Worm (Caenorhabditis elegans): Measurements from ENCODE around the gene drd-10.
"Not testable (repeated sequence)": the region's sequence is repeated elsewhere in the genome, so short reads cannot be mapped to it uniquely, and the experiment has no call there.

drd-10 gene

DNA sequence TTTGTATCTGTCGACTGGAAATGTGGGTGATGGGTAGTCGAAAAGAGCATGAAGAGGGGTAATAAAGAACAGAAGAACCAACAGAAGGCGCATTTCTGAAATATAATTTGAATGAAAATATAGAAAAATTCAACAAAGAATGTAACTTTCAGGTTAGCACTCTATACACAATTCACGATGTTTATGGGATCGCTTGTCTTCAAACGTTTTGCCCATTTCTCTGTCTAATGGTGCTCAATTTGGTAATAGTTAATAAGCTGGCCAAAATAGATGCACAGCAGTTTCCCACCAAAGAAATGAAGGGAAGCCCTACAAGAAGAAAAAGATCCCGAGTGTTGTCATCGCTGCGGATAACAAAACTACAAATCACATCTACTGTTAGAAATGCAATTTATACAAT lies 40.1 kb downstream of the drd-10 start, which contains the start of gene F20A1.8:
TSS of gene F20A1.8 (minus strand) at position 101 of the 400 bp plus-strand sequence.
- TF ChIP-seq nhr-90 (tag; optimal IDR thresholded peaks at IDR 0.05; ENCODE audit: poor library complexity) (no peak), nhr-84 (tag; optimal IDR thresholded peaks at IDR 0.05) (no peak), tlp-1 (tag; optimal IDR thresholded peaks at IDR 0.05) (no peak), ceh-8 (GFP tag; optimal IDR thresholded peaks at IDR 0.05) (no peak), Y116A8C.19 (tag; optimal IDR thresholded peaks at IDR 0.05; ENCODE audit: borderline replicate concordance) (no peak), nhr-76 (tag; optimal IDR thresholded peaks at IDR 0.05) (no peak)

DNA sequence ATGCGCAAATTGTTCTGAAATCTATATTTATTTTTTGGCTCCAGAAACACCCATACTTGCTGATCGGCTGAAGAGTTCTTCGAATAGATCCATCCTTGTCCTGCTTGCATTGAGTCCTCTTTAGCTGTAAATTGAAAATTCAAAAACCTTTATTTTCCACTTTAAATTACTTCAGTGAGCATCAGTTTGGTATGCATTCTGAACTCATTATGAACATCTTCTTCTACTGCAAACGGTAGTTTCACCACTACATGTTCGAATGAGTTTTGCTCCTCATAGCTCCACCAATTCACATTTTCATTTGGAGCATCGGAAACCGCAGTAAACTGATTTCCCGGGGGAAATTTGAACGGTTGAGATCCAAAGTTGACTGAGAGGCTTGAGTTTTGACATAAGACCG lies 42.7 kb downstream of the drd-10 start:
- TF ChIP-seq sup-37 (GFP tag; optimal IDR thresholded peaks at IDR 0.05) (no peak), nhr-85 (tag) (no peak), fkh-8 (tag; optimal IDR thresholded peaks at IDR 0.05) (no peak)

DNA sequence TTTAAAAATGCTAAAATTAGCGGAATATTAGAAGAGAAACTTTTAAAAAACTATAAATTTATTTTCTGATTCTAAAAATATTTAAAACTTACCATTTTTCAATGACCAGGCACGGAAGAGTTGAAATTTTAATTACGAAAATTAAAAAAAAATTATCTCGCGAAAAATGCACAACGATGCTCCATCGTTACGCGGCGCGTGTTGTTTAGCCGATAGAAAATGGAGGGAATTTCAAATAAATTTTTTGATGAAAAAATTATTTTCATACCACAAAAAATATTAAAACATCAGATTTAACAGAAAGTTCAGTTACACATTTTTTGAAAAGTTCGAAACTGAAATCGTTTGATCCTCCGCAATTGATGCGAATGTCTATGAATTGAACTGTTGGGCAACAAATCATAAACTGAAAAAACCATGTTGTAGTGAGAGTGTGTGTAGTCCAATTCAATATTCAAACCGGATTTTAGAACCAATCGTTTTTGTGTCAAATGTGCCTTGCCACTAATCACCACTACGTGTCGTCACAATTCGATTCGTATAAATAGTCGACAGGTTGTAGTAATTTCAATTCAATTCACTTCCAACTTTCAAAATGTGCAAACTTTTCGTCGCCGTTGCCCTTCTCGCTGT lies 43.8 kb downstream of the drd-10 start, which contains the start of the genes tofu-2 and spig-1:
TSS of gene tofu-2 (minus strand) at position 116 of the 633 bp plus-strand sequence.
TSS of gene spig-1 (plus strand) at position 583 of the 633 bp plus-strand sequence.
- TF ChIP-seq efl-1 (optimal IDR thresholded peaks at IDR 0.05) (peak in 1 of 2 experiments; percentile 59), efl-1 (GFP tag; optimal IDR thresholded peaks at IDR 0.05 in 1 of 2) (peak; percentile 6 to 44), C16A3.4 (tag; optimal IDR thresholded peaks at IDR 0.05) (no peak)

DNA sequence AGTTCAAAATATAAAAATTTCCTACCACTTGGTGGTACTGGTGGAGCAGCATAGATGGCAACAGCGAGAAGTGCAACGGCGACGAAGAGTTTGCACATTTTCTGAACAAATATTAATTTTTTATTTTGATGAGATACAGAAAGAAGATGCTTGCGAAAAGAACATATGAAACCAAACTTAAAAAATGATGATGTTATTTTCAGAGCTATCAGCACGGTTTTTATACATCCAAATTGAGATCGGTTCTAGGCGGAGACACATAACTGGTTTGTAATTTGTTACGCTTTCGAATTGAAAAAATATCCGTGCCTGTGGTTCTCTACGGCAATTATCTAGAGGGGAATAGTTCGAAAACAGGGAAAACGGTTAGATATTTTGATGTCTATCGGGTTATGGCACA lies 45.7 kb downstream of the drd-10 start, which contains the start of gene txt-17:
TSS of gene txt-17 (minus strand) at position 101 of the 400 bp plus-strand sequence.
- no peak for TF ChIP-seq zag-1 (tag; optimal IDR thresholded peaks at IDR 0.05)
- peak; percentile 49 for TF ChIP-seq grh-1 (GFP tag; IDR thresholded peaks at IDR 0.05)

DNA sequence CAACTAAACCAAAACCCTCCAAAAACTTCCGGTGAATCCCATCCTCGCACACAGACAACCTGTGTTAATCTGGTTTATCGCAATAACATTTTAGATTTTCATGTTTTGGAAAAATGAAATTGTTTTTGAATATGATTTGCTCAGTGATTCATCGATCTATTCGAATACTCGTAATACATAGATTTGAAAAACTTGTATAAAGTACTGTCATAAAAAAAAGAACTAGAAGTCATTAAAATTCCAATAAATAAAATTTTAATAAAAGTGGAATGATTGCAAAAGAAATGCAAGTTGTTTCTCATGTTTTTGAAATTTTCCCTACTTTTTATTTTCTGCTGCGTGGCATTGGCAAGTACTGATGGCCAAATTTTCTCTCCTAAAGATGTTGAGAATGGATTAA lies 47.2 kb downstream of the drd-10 start, which contains the start of gene spig-8:
TSS of gene spig-8 (plus strand) at position 301 of the 400 bp plus-strand sequence.
- no peak for TF ChIP-seq unc-30 (tag; optimal IDR thresholded peaks at IDR 0.05)
- no peak for TF ChIP-seq mef-2 (tag; optimal IDR thresholded peaks at IDR 0.05)
- TF ChIP-seq lin-15B (tag; optimal IDR thresholded peaks at IDR 0.05), result no peak

- not testable (repeated sequence) for TF ChIP-seq dpl-1, lin-13, ceh-63 (GFP tag; optimal IDR thresholded peaks at IDR 0.05)
These were observed 50.4 kb downstream of the drd-10 start, which contains the start of gene Y57E12AL.2 for ce11 chrV:7057795-7058194. Gene Y57E12AL.2 (plus strand): TSS chrV:7058095.

Data from whole organism, L1 larva.